Fruit fly (Drosophila melanogaster) whole organism, embryonic: Measurements from ENCODE around the gene CCHa2.

Source experiments
- Awh ChIP-seq: fragments of 200-800 bp; sonication (Bioruptor generic); IDR thresholded peaks from 2 replicates; pipeline ENCODE4, ENCODE4 v1.3.6; 2022; ENCODE audit warnings: missing biosample characterization, missing genetic modification characterization
- Bdp1 ChIP-seq: fragments of 200-800 bp; sonication (Bioruptor generic); optimal IDR thresholded peaks from 3 replicates; lab custom pipeline; 2016; ENCODE audit warnings: missing biosample characterization, missing genetic modification characterization
- CG10274 ChIP-seq: fragments of 200-800 bp; sonication (Bioruptor generic); optimal IDR thresholded peaks from 3 replicates; lab custom pipeline; 2017; ENCODE audit warnings: missing biosample characterization, mild to moderate bottlenecking, missing genetic modification characterization
- CG10321 ChIP-seq: fragments of 200-800 bp; sonication (Bioruptor generic); IDR thresholded peaks from 2 replicates; pipeline ENCODE4 v1.3.6; 2022; ENCODE audit warnings: missing biosample characterization, missing genetic modification characterization
- CG10543 ChIP-seq: fragments of 200-800 bp; sonication (Bioruptor generic); optimal IDR thresholded peaks from 3 replicates; lab custom pipeline; 2017; ENCODE audit warnings: missing biosample characterization, mild to moderate bottlenecking, missing genetic modification characterization, moderate library complexity
- CG10654 ChIP-seq: fragments of 200-800 bp; sonication (Bioruptor generic); optimal IDR thresholded peaks from 2 replicates; lab custom pipeline; 2016; ENCODE audit warnings: missing biosample characterization, missing genetic modification characterization
- CG10979 ChIP-seq: fragments of 200-800 bp; sonication (Bioruptor generic); optimal IDR thresholded peaks from 2 replicates; lab custom pipeline; 2018; ENCODE audit warnings: missing biosample characterization, mild to moderate bottlenecking, missing genetic modification characterization, moderate library complexity
- CG11093 ChIP-seq: fragments of 200-800 bp; sonication (Bioruptor generic); IDR thresholded peaks from 3 replicates; pipeline ENCODE4 v1.3.6; 2022; ENCODE audit warnings: missing biosample characterization, missing genetic modification characterization
- CG11723 ChIP-seq: fragments of 200-800 bp; sonication (Bioruptor generic); optimal IDR thresholded peaks from 2 replicates; lab custom pipeline; 2017; ENCODE audit warnings: missing biosample characterization, mild to moderate bottlenecking, missing genetic modification characterization
- CG12236 ChIP-seq: fragments of 200-800 bp; sonication (Bioruptor generic); optimal IDR thresholded peaks from 2 replicates; lab custom pipeline; 2016; ENCODE audit warnings: missing biosample characterization, missing genetic modification characterization
- CG12391 ChIP-seq: fragments of 200-800 bp; sonication (Bioruptor generic); optimal IDR thresholded peaks from 3 replicates; lab custom pipeline; 2018; ENCODE audit warnings: missing biosample characterization, mild to moderate bottlenecking, missing genetic modification characterization, moderate library complexity
- CG12659 ChIP-seq: fragments of 200-800 bp; sonication (Bioruptor generic); optimal IDR thresholded peaks from 3 replicates; lab custom pipeline; 2017; ENCODE audit warnings: mild to moderate bottlenecking, missing biosample characterization, missing genetic modification reagents, missing genetic modification characterization
- CG14667 ChIP-seq: fragments of 200-800 bp; sonication (Bioruptor generic); IDR thresholded peaks from 2 replicates; pipeline ENCODE4 v1.3.6; 2022; ENCODE audit warnings: missing biosample characterization, missing genetic modification characterization
- CG1529 ChIP-seq: fragments of 200-800 bp; sonication (Bioruptor generic); optimal IDR thresholded peaks from 3 replicates; lab custom pipeline; 2018; ENCODE audit warnings: missing biosample characterization, missing genetic modification characterization
- CG15479 ChIP-seq: fragments of 200-800 bp; sonication (Bioruptor generic); optimal IDR thresholded peaks from 3 replicates; lab custom pipeline; 2019; ENCODE audit warnings: missing biosample characterization, mild to moderate bottlenecking, missing genetic modification characterization, moderate library complexity
- CG15514 ChIP-seq: fragments of 200-800 bp; sonication (Bioruptor generic); optimal IDR thresholded peaks from 3 replicates; lab custom pipeline; 2017; ENCODE audit warnings: missing biosample characterization, missing genetic modification characterization, mild to moderate bottlenecking, moderate library complexity, missing genetic modification reagents
- CG16863 ChIP-seq: fragments of 200-800 bp; sonication (Bioruptor generic); optimal IDR thresholded peaks from 3 replicates; lab custom pipeline; 2016; ENCODE audit warnings: missing biosample characterization, missing genetic modification characterization
- CG17359 ChIP-seq: fragments of 200-800 bp; sonication (Bioruptor generic); optimal IDR thresholded peaks from 3 replicates; lab custom pipeline; 2018; ENCODE audit warnings: missing biosample characterization, mild to moderate bottlenecking, missing genetic modification characterization, moderate library complexity
- CG2116 ChIP-seq: fragments of 200-800 bp; sonication (Bioruptor generic); optimal IDR thresholded peaks from 3 replicates; lab custom pipeline; 2018; ENCODE audit warnings: missing biosample characterization, mild to moderate bottlenecking, missing genetic modification characterization
- CG2199 ChIP-seq: fragments of 200-800 bp; sonication (Bioruptor generic); IDR thresholded peaks from 3 replicates; pipeline ENCODE4 v1.3.6; 2022; ENCODE audit warnings: missing biosample characterization, missing genetic modification characterization
- CG3065 ChIP-seq: fragments of 200-800 bp; sonication (Bioruptor generic); optimal IDR thresholded peaks from 2 replicates; lab custom pipeline; 2016; ENCODE audit warnings: missing biosample characterization, missing genetic modification characterization
- CG3281 ChIP-seq: fragments of 200-800 bp; sonication (Bioruptor generic); optimal IDR thresholded peaks from 3 replicates; lab custom pipeline; 2017; ENCODE audit warnings: missing biosample characterization, mild to moderate bottlenecking, missing genetic modification characterization
- CG33213 ChIP-seq: fragments of 200-800 bp; sonication (Bioruptor generic); optimal IDR thresholded peaks from 3 replicates; lab custom pipeline; 2016; ENCODE audit warnings: missing biosample characterization, missing genetic modification characterization
- CG34422 ChIP-seq: fragments of 200-800 bp; sonication (Bioruptor generic); IDR thresholded peaks from 3 replicates; pipeline ENCODE4 v1.3.6; 2022; ENCODE audit warnings: missing biosample characterization, missing genetic modification characterization
- CG3995 ChIP-seq: fragments of 200-800 bp; sonication (Bioruptor generic); optimal IDR thresholded peaks from 3 replicates; lab custom pipeline; 2016; ENCODE audit warnings: missing biosample characterization, missing genetic modification characterization
- CG4707 ChIP-seq: fragments of 200-800 bp; sonication (Bioruptor generic); optimal IDR thresholded peaks from 2 replicates; lab custom pipeline; 2018; ENCODE audit warnings: missing biosample characterization, mild to moderate bottlenecking, missing genetic modification characterization, moderate library complexity
- CG4820 ChIP-seq: fragments of 200-800 bp; sonication (Bioruptor generic); optimal IDR thresholded peaks from 3 replicates; lab custom pipeline; 2016; ENCODE audit warnings: missing biosample characterization, missing genetic modification characterization
- CG6175 ChIP-seq: fragments of 200-800 bp; sonication (Bioruptor generic); IDR thresholded peaks from 3 replicates; pipeline ENCODE4 v1.3.6; 2022; ENCODE audit warnings: missing biosample characterization, missing genetic modification characterization
- CG6791 ChIP-seq: fragments of 200-800 bp; sonication (Bioruptor generic); IDR thresholded peaks from 3 replicates; pipeline ENCODE4 v1.3.6; 2022; ENCODE audit warnings: missing biosample characterization, missing genetic modification characterization; ENCODE audit not compliant: partially characterized antibody
- CG7839 ChIP-seq: fragments of 200-800 bp; sonication (Bioruptor generic); optimal IDR thresholded peaks from 3 replicates; lab custom pipeline; 2018; ENCODE audit warnings: missing biosample characterization, mild to moderate bottlenecking, missing genetic modification characterization, moderate library complexity
- CTCF ChIP-seq: fragments of 200-800 bp; sonication (Bioruptor generic); optimal IDR thresholded peaks from 2 replicates; lab custom pipeline; 2017; ENCODE audit warnings: missing biosample characterization, mild to moderate bottlenecking, missing genetic modification characterization, moderate library complexity
- Ets65A ChIP-seq: fragments of 200-800 bp; sonication (Bioruptor generic); peaks from one replicate; lab custom pipeline; 2016; ENCODE audit warnings: missing biosample characterization, missing genetic modification characterization
- GATAe ChIP-seq: fragments of 200-800 bp; sonication (Bioruptor generic); conservative IDR thresholded peaks from 2 replicates; pipeline ENCODE4 v1.3.6; 2022; ENCODE audit warnings: missing biosample characterization, missing genetic modification characterization
- H15 ChIP-seq: fragments of 200-800 bp; sonication (Bioruptor generic); IDR thresholded peaks from 3 replicates; pipeline ENCODE4 v1.3.6; 2022; ENCODE audit warnings: missing biosample characterization, missing genetic modification characterization
- Hand ChIP-seq: fragments of 200-800 bp; sonication (Bioruptor generic); optimal IDR thresholded peaks from 2 replicates; lab custom pipeline; 2017; ENCODE audit warnings: mild to moderate bottlenecking, missing biosample characterization, missing genetic modification reagents, missing genetic modification characterization
- Hey ChIP-seq: fragments of 200-800 bp; sonication (Bioruptor generic); optimal IDR thresholded peaks from 3 replicates; lab custom pipeline; 2018; ENCODE audit warnings: missing biosample characterization, mild to moderate bottlenecking, missing genetic modification characterization
- HmgZ ChIP-seq: fragments of 200-800 bp; sonication (Bioruptor generic); optimal IDR thresholded peaks from 2 replicates; lab custom pipeline; 2018; ENCODE audit warnings: missing biosample characterization, mild to moderate bottlenecking, missing genetic modification characterization
- Hr3 ChIP-seq: fragments of 200-800 bp; sonication (Bioruptor generic); optimal IDR thresholded peaks from 3 replicates; lab custom pipeline; 2016; ENCODE audit warnings: missing biosample characterization, missing genetic modification characterization
- Lpt ChIP-seq: fragments of >200 bp; optimal IDR thresholded peaks from 2 replicates; lab custom pipeline; 2018; ENCODE audit warnings: missing biosample characterization, missing genetic modification characterization
- Mad ChIP-seq: fragments of 200-800 bp; sonication (Bioruptor generic); optimal IDR thresholded peaks from 2 replicates; lab custom pipeline; 2016; ENCODE audit warnings: missing biosample characterization, missing genetic modification characterization
- Max ChIP-seq: fragments of 200-800 bp; sonication (Bioruptor generic); optimal IDR thresholded peaks from 2 replicates; lab custom pipeline; 2016; ENCODE audit warnings: missing biosample characterization, mild to moderate bottlenecking, missing genetic modification characterization
- NC2α ChIP-seq: fragments of 200-800 bp; sonication (Bioruptor generic); optimal IDR thresholded peaks from 2 replicates; lab custom pipeline; 2016; ENCODE audit warnings: missing biosample characterization, missing genetic modification characterization
- Neu2 ChIP-seq: fragments of 200-800 bp; sonication (Bioruptor generic); optimal IDR thresholded peaks from 3 replicates; lab custom pipeline; 2016; ENCODE audit warnings: missing biosample characterization, missing genetic modification characterization, borderline replicate concordance
- bsh ChIP-seq, 2 experiments: fragments of 200-800 bp; sonication (Bioruptor generic); optimal IDR thresholded peaks; 2 replicates each; lab custom pipeline; 2017 to 2018; ENCODE audit warnings: mild to moderate bottlenecking in 2 of 2, missing biosample characterization in 2 of 2, missing genetic modification characterization in 2 of 2, moderate library complexity in 1 of 2
- emc ChIP-seq: fragments of 200-800 bp; sonication (Bioruptor generic); optimal IDR thresholded peaks from 2 replicates; lab custom pipeline; 2016; ENCODE audit warnings: missing biosample characterization, missing genetic modification characterization
- gsb ChIP-seq: fragments of 200-800 bp; sonication (Bioruptor generic); IDR thresholded peaks from 2 replicates; pipeline ENCODE4 v1.3.6; 2022; ENCODE audit warnings: missing biosample characterization, missing genetic modification characterization
- gsb-n ChIP-seq: fragments of 200-800 bp; sonication (Bioruptor generic); optimal IDR thresholded peaks from 3 replicates; lab custom pipeline; 2018; ENCODE audit warnings: missing biosample characterization, mild to moderate bottlenecking, missing genetic modification characterization
- insv ChIP-seq, 2 experiments: fragments of 200-800 bp; sonication (Bioruptor generic); optimal IDR thresholded peaks; 3 replicates each; lab custom pipeline; 2016 to 2018; ENCODE audit warnings: missing biosample characterization in 2 of 2, missing genetic modification characterization in 2 of 2
- knrl ChIP-seq: fragments of 200-800 bp; sonication (Bioruptor generic); IDR thresholded peaks from 3 replicates; pipeline ENCODE4 v1.3.6; 2022; ENCODE audit warnings: missing biosample characterization, missing genetic modification characterization; ENCODE audit not compliant: partially characterized antibody
- stwl ChIP-seq: fragments of 200-800 bp; sonication (Bioruptor generic); optimal IDR thresholded peaks from 3 replicates; lab custom pipeline; 2018; ENCODE audit warnings: missing biosample characterization, mild to moderate bottlenecking, missing genetic modification characterization, moderate library complexity
- trh ChIP-seq: fragments of 200-800 bp; sonication (Bioruptor generic); optimal IDR thresholded peaks from 2 replicates; lab custom pipeline; 2016; ENCODE audit warnings: missing biosample characterization, missing genetic modification characterization
- twi ChIP-seq: fragments of 200-800 bp; optimal IDR thresholded peaks from 2 replicates; lab custom pipeline; 2019; ENCODE audit warnings: missing biosample characterization, mild to moderate bottlenecking, missing genetic modification characterization, moderate library complexity

CCHa2 gene

dm6 chr3R:13404841-13405441 is 9.9 kb upstream of the CCHa2 start, which contains the start of gene yellow-e3 (continued):
- TF ChIP-seq Hey (no peak), insv (GFP tag; optimal IDR thresholded peaks at IDR 0.05; lab: Kevin White, UChicago) (no peak), CG10979 (peak; percentile 76), CG10654 (no peak), twi (tag; lab: Kevin White, UChicago) (peak; percentile 25), GATAe (GFP tag; lab: Robert Waterston, UW) (no peak), CG2199 (no peak), CG3065 (GFP tag; lab: Kevin White, UChicago) (no peak), CG3995 (no peak), knrl (GFP tag; lab: Robert Waterston, UW) (no peak), CG2116 (GFP tag; lab: Kevin White, UChicago) (no peak), HmgZ (tag; lab: Kevin White, UChicago) (no peak), CG7839 (tag; lab: Kevin White, UChicago) (peak; percentile 14), emc (GFP tag; lab: Kevin White, UChicago) (no peak), CG6791 (GFP tag; lab: Robert Waterston, UW) (no peak), bsh (GFP tag; optimal IDR thresholded peaks at IDR 0.05; lab: Kevin White, UChicago) (peak in 1 of 2 experiments; percentile 42), CG4707 (GFP tag; lab: Kevin White, UChicago) (no peak), CG14667 (GFP tag; lab: Robert Waterston, UW) (no peak), CG3281 (no peak), CG15479 (peak; percentile 84), CG10321 (no peak), CG34422 (no peak), Awh (no peak), NC2α (GFP tag; lab: Kevin White, UChicago) (no peak), CG11093 (no peak), gsb (GFP tag; lab: Robert Waterston, UW) (no peak), Hr3 (GFP tag; lab: Kevin White, UChicago) (no peak), CG16863 (GFP tag; lab: Kevin White, UChicago) (no peak), CG10543 (no peak), CG12659 (GFP tag; lab: Kevin White, UChicago) (no peak), CG12236 (GFP tag; lab: Kevin White, UChicago) (no peak), Ets65A (GFP tag; lab: Kevin White, UChicago) (no peak), CG15514 (GFP tag; lab: Kevin White, UChicago) (no peak), CG17359 (tag; lab: Kevin White, UChicago) (no peak), CTCF (GFP tag; lab: Kevin White, UChicago) (no peak), CG1529 (no peak), Hand (GFP tag; lab: Kevin White, UChicago) (no peak), CG6175 (GFP tag; lab: Robert Waterston, UW) (no peak), CG12391 (tag; lab: Kevin White, UChicago) (peak; percentile 48), Bdp1 (GFP tag; lab: Kevin White, UChicago) (no peak), CG33213 (GFP tag; lab: Kevin White, UChicago) (no peak), CG10274 (GFP tag; lab: Kevin White, UChicago) (no peak), CG4820 (GFP tag; lab: Kevin White, UChicago) (no peak), H15 (GFP tag; lab: Robert Waterston, UW) (no peak), Lpt (GFP tag; lab: Kevin White, UChicago) (no peak), trh (GFP tag; lab: Kevin White, UChicago) (no peak), Max (no peak), gsb-n (tag; lab: Kevin White, UChicago) (peak; percentile 39), CG11723 (GFP tag; lab: Kevin White, UChicago) (no peak), Mad (GFP tag; lab: Kevin White, UChicago) (no peak), stwl (tag; lab: Kevin White, UChicago) (peak; percentile 11), Neu2 (GFP tag; lab: Kevin White, UChicago) (no peak)
